Fruit fly (Drosophila melanogaster): ENCODE results near the gene Ice2.

Ice2 gene

dm6 chr3R:21151090-21151870 lies 21.3 kb downstream of the Ice2 start (continued):
- TF ChIP-seq fd85E (GFP tag; optimal IDR thresholded peaks at IDR 0.05), result no peak
- peak; percentile 41 for TF ChIP-seq Smox (GFP tag; optimal IDR thresholded peaks at IDR 0.05)
- TF ChIP-seq ss (GFP tag; optimal IDR thresholded peaks at IDR 0.05), result no peak
- TF ChIP-seq cyc (GFP tag; optimal IDR thresholded peaks at IDR 0.05), result no peak
- TF ChIP-seq CG11294 (GFP tag; IDR thresholded peaks at IDR 0.05), result peak; percentile 44; the same call in 1 of the 2 replicates
- peak; percentile 9 for TF ChIP-seq CG34406 (GFP tag; optimal IDR thresholded peaks at IDR 0.05)
- peak; percentile 5 for TF ChIP-seq Lpt (GFP tag; optimal IDR thresholded peaks at IDR 0.05)
- no peak for TF ChIP-seq Hr38 (GFP tag; optimal IDR thresholded peaks at IDR 0.05)
- peak; percentile 54 for TF ChIP-seq svp (GFP tag)
- peak; percentile 65; the same call in 1 of the 2 replicates for TF ChIP-seq Gug (GFP tag; IDR thresholded peaks at IDR 0.05)

- TF ChIP-seq dac (GFP tag; optimal IDR thresholded peaks at IDR 0.05), result peak; percentile 69
- TF ChIP-seq Ets96B (tag; optimal IDR thresholded peaks at IDR 0.05), result peak; percentile 76
- peak; percentile 45 for TF ChIP-seq Smox (GFP tag; optimal IDR thresholded peaks at IDR 0.05)
- no peak for TF ChIP-seq lz (GFP tag; optimal IDR thresholded peaks at IDR 0.05)
- TF ChIP-seq fd59A (GFP tag; optimal IDR thresholded peaks at IDR 0.05), result peak; percentile 17
- TF ChIP-seq CG11902 (GFP tag; optimal IDR thresholded peaks at IDR 0.05), result no peak
- TF ChIP-seq Hr38 (GFP tag; optimal IDR thresholded peaks at IDR 0.05), result no peak
- peak; percentile 39 for TF ChIP-seq OdsH (GFP tag; optimal IDR thresholded peaks at IDR 0.05)
- no peak for TF ChIP-seq CG10631 (GFP tag; optimal IDR thresholded peaks at IDR 0.05)
- TF ChIP-seq CG6808 (GFP tag; optimal IDR thresholded peaks at IDR 0.05), result peak; percentile 93
- TF ChIP-seq Met (GFP tag; optimal IDR thresholded peaks at IDR 0.05), result peak; percentile 50
- TF ChIP-seq CG16779 (tag; optimal IDR thresholded peaks at IDR 0.05), result peak; percentile 96
- peak; percentile 75 for TF ChIP-seq CG8632 (GFP tag; optimal IDR thresholded peaks at IDR 0.05)
- peak; percentile 40 for TF ChIP-seq Eip75B (GFP tag; optimal IDR thresholded peaks at IDR 0.05)
- TF ChIP-seq Lpt (GFP tag; optimal IDR thresholded peaks at IDR 0.05), result peak; percentile 87
- peak; percentile 94 for TF ChIP-seq CG8119 (GFP tag; IDR thresholded peaks at IDR 0.05)
- TF ChIP-seq CG10669 (GFP tag; optimal IDR thresholded peaks at IDR 0.05), result peak; percentile 76
- TF ChIP-seq achi (GFP tag; optimal IDR thresholded peaks at IDR 0.05), result peak; percentile 71
- TF ChIP-seq Blimp-1 (GFP tag; optimal IDR thresholded peaks at IDR 0.05), result peak; percentile 76
- TF ChIP-seq CG11762 (GFP tag; optimal IDR thresholded peaks at IDR 0.05; ENCODE audit: insufficient read depth), result peak; percentile 53
- peak; percentile 61 for TF ChIP-seq Hr4 (GFP tag; optimal IDR thresholded peaks at IDR 0.05)
- peak; percentile 79 for TF ChIP-seq fd85E (GFP tag; optimal IDR thresholded peaks at IDR 0.05)
- peak; percentile 39 for TF ChIP-seq pdm3 (GFP tag; optimal IDR thresholded peaks at IDR 0.05)
- peak; percentile 62 for TF ChIP-seq CG32006 (GFP tag; optimal IDR thresholded peaks at IDR 0.05)
- TF ChIP-seq topi (GFP tag; optimal IDR thresholded peaks at IDR 0.05), result peak; percentile 67
- peak; percentile 47 for TF ChIP-seq Sox14 (GFP tag; optimal IDR thresholded peaks at IDR 0.05)
- no peak for TF ChIP-seq CG4318 (GFP tag; optimal IDR thresholded peaks at IDR 0.05)
- TF ChIP-seq CG3032 (tag; optimal IDR thresholded peaks at IDR 0.05), result peak; percentile 69
- TF ChIP-seq Eip93F (GFP tag; optimal IDR thresholded peaks at IDR 0.05), result peak; percentile 91
- peak; percentile 95 for TF ChIP-seq CG15336 (GFP tag; IDR thresholded peaks at IDR 0.05)
- peak; percentile 87 for TF ChIP-seq Sox102F (GFP tag; optimal IDR thresholded peaks at IDR 0.05)
- TF ChIP-seq CG31627 (GFP tag; optimal IDR thresholded peaks at IDR 0.05), result no peak
- peak; percentile 95 for TF ChIP-seq eg (GFP tag; IDR thresholded peaks at IDR 0.05)
- TF ChIP-seq esn (GFP tag; optimal IDR thresholded peaks at IDR 0.05), result peak; percentile 59
- TF ChIP-seq CG7368 (GFP tag; optimal IDR thresholded peaks at IDR 0.05), result peak; percentile 73
- TF ChIP-seq Eip78C (GFP tag), result peak; percentile 91
- TF ChIP-seq CG6276 (GFP tag; optimal IDR thresholded peaks at IDR 0.05), result peak; percentile 98
- peak; percentile 77 for TF ChIP-seq CG3919 (GFP tag; optimal IDR thresholded peaks at IDR 0.05)
- TF ChIP-seq vri (GFP tag; optimal IDR thresholded peaks at IDR 0.05), result peak; percentile 92
- TF ChIP-seq spab (GFP tag; optimal IDR thresholded peaks at IDR 0.05), result peak; percentile 56
- no peak for TF ChIP-seq fkh (GFP tag; optimal IDR thresholded peaks at IDR 0.05)
- TF ChIP-seq Sox15 (GFP tag; optimal IDR thresholded peaks at IDR 0.05), result no peak
- peak; percentile 84 to 96 for TF ChIP-seq ss (GFP tag; optimal IDR thresholded peaks at IDR 0.05)
Observed at dm6 chr3R:21152856-21153278, 22.9 kb downstream of the Ice2 start.
